Fruit fly (Drosophila melanogaster) S2 (cell line): ENCODE measurements around the gene Surf1.

Experiments
- CG8478 ChIP-seq: fragments of >200 bp; optimal IDR thresholded peaks from 2 replicates; lab custom pipeline; 2018
- CTCF ChIP-seq, 2 experiments: fragments of >200 bp; optimal IDR thresholded peaks; 2 replicates each; lab custom pipeline; 2018

Surf1 gene

dm6 chr3L:6997410-6997809 lies 39.3 kb downstream of the Surf1 start:
- TF ChIP-seq CG8478 (lab: Kevin White, UChicago): no peak
- no peak for TF ChIP-seq CTCF (optimal IDR thresholded peaks at IDR 0.05; lab: Kevin White, UChicago)

DNA sequence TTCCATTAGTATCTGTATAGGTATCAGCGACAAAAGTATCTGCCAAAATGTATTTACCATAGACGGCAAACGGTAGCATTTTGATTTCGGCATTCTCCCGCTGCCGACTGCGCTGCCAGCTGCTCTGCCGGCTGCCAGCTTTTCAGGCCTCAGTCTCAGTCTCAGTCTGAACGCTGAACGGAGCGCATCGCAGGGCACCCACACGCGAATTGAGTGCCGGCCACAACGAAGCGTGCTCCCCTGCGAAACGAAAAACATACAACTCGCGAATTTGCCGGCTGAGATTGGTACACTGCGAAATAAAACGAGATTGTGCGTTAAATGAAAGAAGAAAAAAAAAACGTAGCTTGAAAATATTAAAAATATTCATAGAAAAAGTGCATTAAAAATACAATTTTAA lies 40.5 kb downstream of the Surf1 start, which contains the start of gene Mp:
TSS of gene Mp (plus strand) at position 152 of the 400 bp plus-strand sequence.
- TF ChIP-seq CTCF (optimal IDR thresholded peaks at IDR 0.05; lab: Kevin White, UChicago) (no peak), CG8478 (lab: Kevin White, UChicago) (no peak)

DNA sequence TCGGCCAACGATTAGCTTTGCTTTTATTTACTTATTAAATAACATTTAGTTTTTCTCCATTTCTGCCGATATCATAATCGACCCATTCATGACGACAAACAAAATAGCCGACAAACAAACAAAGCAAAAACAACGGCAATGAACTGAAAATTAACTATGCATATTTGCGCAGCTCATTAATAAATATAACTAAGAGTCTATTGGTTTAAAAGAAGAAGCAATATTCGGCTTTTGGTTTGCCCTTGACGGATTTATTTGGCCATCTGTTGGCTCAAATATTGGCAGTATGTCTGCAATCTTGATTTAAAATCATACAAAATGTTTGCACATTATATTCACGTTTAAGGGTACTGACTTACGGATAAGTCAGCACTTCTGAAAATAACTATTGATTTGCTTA lies 41.8 kb downstream of the Surf1 start:
- TF ChIP-seq CTCF (optimal IDR thresholded peaks at IDR 0.05; lab: Kevin White, UChicago): no peak
- TF ChIP-seq CG8478 (lab: Kevin White, UChicago): no peak

DNA sequence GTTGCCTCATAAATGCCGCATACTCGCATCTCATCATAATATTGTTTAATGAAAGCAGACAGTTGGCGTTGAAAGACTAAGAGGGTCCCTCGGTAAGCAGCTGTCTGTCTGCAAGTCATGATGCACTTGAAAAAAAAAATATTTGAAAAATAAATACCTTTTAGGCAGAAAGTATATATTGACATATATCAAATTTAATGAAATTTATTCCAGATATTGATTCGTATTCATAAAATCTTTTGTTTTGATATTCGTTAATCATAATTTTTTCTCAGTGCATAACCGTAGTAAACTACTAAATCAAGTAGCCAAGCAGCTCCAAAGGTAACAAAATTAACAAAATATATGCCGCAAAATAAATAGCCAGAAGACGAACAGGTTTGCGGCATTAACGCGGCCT lies 43.7 kb downstream of the Surf1 start:
- TF ChIP-seq CG8478 (lab: Kevin White, UChicago) (no peak), CTCF (optimal IDR thresholded peaks at IDR 0.05; lab: Kevin White, UChicago) (no peak)

dm6 chr3L:7002355-7002754 lies 44.2 kb downstream of the Surf1 start:
- TF ChIP-seq CG8478 (lab: Kevin White, UChicago): no peak
- no peak for TF ChIP-seq CTCF (optimal IDR thresholded peaks at IDR 0.05; lab: Kevin White, UChicago)

DNA sequence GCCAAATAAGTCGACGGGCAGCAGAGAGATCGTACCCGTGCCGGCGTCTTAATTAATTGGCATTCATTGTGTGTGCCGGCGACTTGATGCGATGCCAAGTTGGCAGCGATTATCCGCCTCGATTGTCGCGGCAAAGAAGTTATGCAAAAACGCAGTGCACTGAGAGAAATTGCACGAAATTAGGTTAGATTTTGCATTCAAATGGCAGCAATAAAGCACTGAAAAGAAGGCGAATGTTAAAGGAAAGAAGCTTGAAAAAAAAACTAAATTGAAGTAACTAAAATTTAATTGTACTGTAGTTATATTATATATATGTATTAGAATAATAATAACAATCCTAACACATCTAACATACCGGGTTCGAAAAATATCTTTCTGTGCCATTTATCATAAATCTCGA lies 45.0 kb downstream of the Surf1 start:
- TF ChIP-seq CG8478 (lab: Kevin White, UChicago) (no peak), CTCF (optimal IDR thresholded peaks at IDR 0.05; lab: Kevin White, UChicago) (no peak)

dm6 chr3L:7006421-7006820 lies 48.3 kb downstream of the Surf1 start:
- TF ChIP-seq CG8478 (lab: Kevin White, UChicago) (no peak), CTCF (optimal IDR thresholded peaks at IDR 0.05; lab: Kevin White, UChicago) (no peak)

DNA sequence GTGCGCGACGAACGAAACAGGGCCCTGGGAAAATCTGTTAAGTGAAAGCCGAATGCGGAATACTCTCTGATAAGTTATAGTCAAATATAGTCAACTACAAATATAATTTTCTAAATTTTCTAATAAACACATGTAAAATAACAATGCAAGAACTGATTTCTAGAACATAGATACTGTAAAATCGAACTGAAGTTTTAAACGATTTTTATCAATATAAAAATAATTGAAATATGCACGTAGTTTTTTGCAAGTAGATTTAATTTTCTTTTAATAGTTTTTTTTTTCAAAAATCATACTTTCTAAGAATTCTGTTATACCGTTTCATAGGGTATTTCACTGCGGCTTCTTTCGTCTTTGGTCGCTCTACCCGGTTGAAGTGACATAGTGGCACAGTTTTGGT lies 50.2 kb downstream of the Surf1 start:
- no peak for TF ChIP-seq CG8478 (lab: Kevin White, UChicago)
- TF ChIP-seq CTCF (optimal IDR thresholded peaks at IDR 0.05; lab: Kevin White, UChicago): no peak
